Worm (Caenorhabditis elegans) whole organism, L2 larva: ENCODE data around the gene C16C8.22.
"Not testable (repeated sequence)": the region's sequence is repeated elsewhere in the genome, so short reads cannot be mapped to it uniquely, and the experiment has no call there.

ENCODE experiments used
- C34F6.9 ChIP-seq: fragments of 150-350 bp; optimal IDR thresholded peaks from 2 replicates; lab custom pipeline; 2014; ENCODE audit warnings: missing biosample characterization, missing genetic modification characterization
- F13H6.1 ChIP-seq: sonication (generic microtip); optimal IDR thresholded peaks from 2 replicates; lab custom pipeline; 2016; ENCODE audit warnings: missing genetic modification characterization, missing compliant biosample characterization
- Y55F3AM.14 ChIP-seq: fragments of 200-800 bp; sonication (Bioruptor generic); optimal IDR thresholded peaks from 2 replicates; lab custom pipeline; 2018; ENCODE audit warnings: mild to moderate bottlenecking, missing genetic modification characterization, missing compliant biosample characterization
- ZK546.5 ChIP-seq: sonication (generic microtip); optimal IDR thresholded peaks from 2 replicates; lab custom pipeline; 2017; ENCODE audit warnings: missing biosample characterization, missing genetic modification characterization
- aly-2 ChIP-seq: fragments of 150-350 bp; optimal IDR thresholded peaks from 2 replicates; lab custom pipeline; 2014; ENCODE audit warnings: missing biosample characterization, missing genetic modification characterization
- ama-1 ChIP-seq: fragments of 150-350 bp; optimal IDR thresholded peaks from 2 replicates; lab custom pipeline; 2018; ENCODE audit warnings: inconsistent platforms
- blmp-1 ChIP-seq: sonication (generic microtip); optimal IDR thresholded peaks from 2 replicates; lab custom pipeline; 2017; ENCODE audit warnings: missing genetic modification characterization, mild to moderate bottlenecking, missing compliant biosample characterization, antibody characterized with exemption, moderate library complexity; ENCODE audit not compliant: insufficient read depth
- ceh-82 ChIP-seq: fragments of 150-350 bp; optimal IDR thresholded peaks from 2 replicates; lab custom pipeline; 2014; ENCODE audit warnings: missing biosample characterization, missing genetic modification characterization
- egl-27 ChIP-seq: sonication (generic microtip); optimal IDR thresholded peaks from 3 replicates; lab custom pipeline; 2017; ENCODE audit warnings: missing biosample characterization, missing genetic modification reagents, missing genetic modification characterization
- elt-1 ChIP-seq: fragments of 150-350 bp; optimal IDR thresholded peaks from 2 replicates; lab custom pipeline; 2014; ENCODE audit warnings: missing biosample characterization, missing genetic modification characterization
- fos-1 ChIP-seq: fragments of 150-350 bp; optimal IDR thresholded peaks from 2 replicates; lab custom pipeline; 2014; ENCODE audit warnings: missing biosample characterization, missing genetic modification characterization
- lin-39 ChIP-seq: fragments of 150-350 bp; optimal IDR thresholded peaks from 2 replicates; lab custom pipeline; 2014; ENCODE audit warnings: missing biosample characterization, missing genetic modification reagents, missing genetic modification characterization
- nhr-6 ChIP-seq: fragments of 150-350 bp; optimal IDR thresholded peaks from 2 replicates; lab custom pipeline; 2014; ENCODE audit warnings: missing biosample characterization, missing genetic modification characterization
- nhr-77 ChIP-seq: fragments of 150-350 bp; optimal IDR thresholded peaks from 2 replicates; lab custom pipeline; 2014; ENCODE audit warnings: missing biosample characterization, missing genetic modification characterization

- not testable (repeated sequence) for TF ChIP-seq egl-27 (tag; lab: Kevin White, UChicago); aly-2; fos-1 (tag; lab: Kevin White, UChicago); blmp-1 (tag; lab: Kevin White, UChicago); F13H6.1 (tag; lab: Kevin White, UChicago); nhr-6 (tag; lab: Kevin White, UChicago); lin-39 (tag; lab: Kevin White, UChicago); ceh-82 (tag; lab: Kevin White, UChicago); Y55F3AM.14 (GFP tag; lab: Kevin White, UChicago); C34F6.9; elt-1 (tag; lab: Kevin White, UChicago); ZK546.5; ama-1 (lab: Kevin White, UChicago); nhr-77 (tag; lab: Kevin White, UChicago)
Observed at ce11 chrII:3464580-3464979, 21.5 kb upstream of the C16C8.22 start, which contains the start of gene C16C8.10.
